Worm (Caenorhabditis elegans): ENCODE results near the gene fbxa-45.
"Not testable (repeated sequence)": the region's sequence is repeated elsewhere in the genome, so short reads cannot be mapped to it uniquely, and the experiment has no call there.

Gene fbxa-45

ce11 chrV:16899355-16899754 lies at the start of gene fbxa-45:
Gene fbxa-45, minus strand, starts transcription at chrV:16899455.
- TF ChIP-seq pha-4 (tag; optimal IDR thresholded peaks at IDR 0.05) (no peak), ceh-18 (tag; optimal IDR thresholded peaks at IDR 0.05) (no peak), ahr-1 (tag; optimal IDR thresholded peaks at IDR 0.05) (no peak), F13H6.1 (tag; optimal IDR thresholded peaks at IDR 0.05) (no peak), nhr-11 (tag; optimal IDR thresholded peaks at IDR 0.05) (no peak), syd-9 (tag; optimal IDR thresholded peaks at IDR 0.05) (no peak), gmeb-2 (tag; optimal IDR thresholded peaks at IDR 0.05) (no peak), ceh-2 (tag; optimal IDR thresholded peaks at IDR 0.05) (no peak), ceh-30 (tag; optimal IDR thresholded peaks at IDR 0.05) (no peak), elt-4 (tag; optimal IDR thresholded peaks at IDR 0.05) (no peak), pha-2 (tag; optimal IDR thresholded peaks at IDR 0.05) (no peak), fax-1 (tag; optimal IDR thresholded peaks at IDR 0.05) (no peak), hlh-15 (tag; optimal IDR thresholded peaks at IDR 0.05) (no peak), dve-1 (tag; optimal IDR thresholded peaks at IDR 0.05) (no peak)

- TF ChIP-seq Y22D7AL.16, ztf-16, che-1 (tag; optimal IDR thresholded peaks at IDR 0.05): not testable (repeated sequence)
Measured at ce11 chrV:16948011-16948410, 48.8 kb upstream of the fbxa-45 start, which contains the start of gene fbxa-112. Gene fbxa-112, minus strand, starts transcription at chrV:16948111.

ce11 chrV:16938731-16939130 lies 39.5 kb upstream of the fbxa-45 start, which contains the start of gene fbxa-148:
Gene fbxa-148, plus strand, starts transcription at chrV:16939031.
- TF ChIP-seq lin-11, ahr-1, che-1 (tag; optimal IDR thresholded peaks at IDR 0.05): not testable (repeated sequence)

ce11 chrV:16927345-16927744 lies 28.1 kb upstream of the fbxa-45 start, which contains the start of gene Y102A5C.36:
Gene Y102A5C.36, minus strand, starts transcription at chrV:16927445.
- TF ChIP-seq K09A11.1 (tag; optimal IDR thresholded peaks at IDR 0.05; ENCODE audit: insufficient read depth) = no peak
- TF ChIP-seq nhr-11 (tag; optimal IDR thresholded peaks at IDR 0.05) = no peak
- TF ChIP-seq che-1 (tag; optimal IDR thresholded peaks at IDR 0.05) = no peak
- no peak for TF ChIP-seq ttx-3 (tag; optimal IDR thresholded peaks at IDR 0.05)
- TF ChIP-seq pat-9 (tag; optimal IDR thresholded peaks at IDR 0.05) = no peak
- TF ChIP-seq ref-2 (tag; optimal IDR thresholded peaks at IDR 0.05) = no peak
- no peak for TF ChIP-seq ceh-22 (tag; optimal IDR thresholded peaks at IDR 0.05)
- no peak for TF ChIP-seq ceh-30 (tag; optimal IDR thresholded peaks at IDR 0.05)
- no peak for TF ChIP-seq ceh-31 (tag; optimal IDR thresholded peaks at IDR 0.05)

DNA sequence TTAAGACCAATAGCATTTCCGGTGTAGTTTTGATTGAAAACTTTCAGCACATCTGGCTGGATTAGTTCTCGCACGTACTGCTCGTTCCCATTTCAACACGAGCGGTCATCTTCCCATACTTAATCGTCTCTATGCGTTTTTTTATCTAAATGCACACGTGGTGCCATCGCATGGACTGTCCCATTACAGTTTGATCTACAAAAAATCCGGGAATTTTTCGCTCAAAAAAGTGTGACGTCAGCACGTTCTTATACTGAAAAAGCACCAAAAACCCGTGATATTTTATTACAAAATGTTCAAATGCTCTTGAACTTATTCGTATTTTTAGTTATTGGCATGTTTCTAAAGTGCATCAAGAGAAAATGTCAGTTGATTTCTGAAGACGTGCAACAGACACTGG lies 22.7 kb upstream of the fbxa-45 start, which contains the start of gene Y102A5C.4:
Y102A5C.4 (plus strand) TSS at position 301 of the 400 bp plus-strand sequence.
- TF ChIP-seq ama-1 (optimal IDR thresholded peaks at IDR 0.05) = no peak
- TF ChIP-seq sdc-2 (tag; optimal IDR thresholded peaks at IDR 0.05) = no peak
- TF ChIP-seq pax-1 (tag; optimal IDR thresholded peaks at IDR 0.05) = no peak
- no peak for TF ChIP-seq tbx-7 (tag; optimal IDR thresholded peaks at IDR 0.05)
- TF ChIP-seq lim-6 (tag; optimal IDR thresholded peaks at IDR 0.05) = no peak

DNA sequence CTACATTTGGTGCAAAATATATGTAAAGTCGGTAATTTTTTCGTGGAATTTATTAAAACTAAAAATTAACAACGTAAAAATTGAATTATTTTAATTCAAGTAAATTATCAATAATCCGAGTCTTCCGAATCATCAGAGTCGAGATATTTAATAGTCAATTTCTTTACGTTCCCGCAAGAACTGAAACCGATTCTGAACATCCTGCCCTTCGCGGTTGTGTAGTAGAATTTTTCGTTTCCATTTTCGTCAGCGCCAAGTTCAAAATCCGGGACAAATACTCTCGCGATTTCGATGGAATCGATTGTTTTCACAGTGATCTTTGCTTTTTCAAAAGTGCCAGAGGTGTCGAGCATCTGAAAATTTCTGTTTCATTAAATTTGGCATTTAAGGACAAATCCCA lies 20.4 kb upstream of the fbxa-45 start:
- TF ChIP-seq pqm-1 (tag; optimal IDR thresholded peaks at IDR 0.05) (no peak), nfya-1 (tag; optimal IDR thresholded peaks at IDR 0.05) (no peak), ceh-31 (tag; optimal IDR thresholded peaks at IDR 0.05) (no peak)

DNA sequence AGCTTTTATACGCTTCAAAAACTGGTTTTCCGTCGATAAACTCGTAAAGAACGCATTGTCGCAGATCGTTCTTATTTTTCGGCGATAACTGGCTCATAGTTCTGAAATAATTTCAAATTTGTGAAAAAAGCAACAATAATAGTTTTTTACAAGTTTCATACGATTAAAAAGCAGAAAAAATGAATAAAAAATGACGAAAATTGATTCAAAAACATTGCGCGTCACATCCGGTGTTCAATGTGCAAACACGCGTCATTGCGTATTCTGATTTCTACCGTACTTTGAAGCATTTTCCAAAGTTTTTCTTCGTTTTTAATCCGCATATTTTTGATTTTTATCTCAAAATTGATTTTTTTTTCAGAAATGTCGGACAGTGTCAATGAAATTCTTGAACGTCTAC lies 19.1 kb upstream of the fbxa-45 start, which contains the start of the genes fbxa-206 and Y102A5C.2:
fbxa-206 (minus strand) TSS at position 101 of the 400 bp plus-strand sequence.
Y102A5C.2 (plus strand) TSS at position 354 of the 400 bp plus-strand sequence.
- TF ChIP-seq pat-9 (tag; optimal IDR thresholded peaks at IDR 0.05) (no peak), ceh-34 (tag; optimal IDR thresholded peaks at IDR 0.05) (no peak), syd-9 (tag; optimal IDR thresholded peaks at IDR 0.05) (no peak), pha-4 (tag; optimal IDR thresholded peaks at IDR 0.05) (no peak), unc-42 (tag; optimal IDR thresholded peaks at IDR 0.05) (no peak), mec-3 (tag; optimal IDR thresholded peaks at IDR 0.05; ENCODE audit: borderline replicate concordance) (no peak), ceh-19 (GFP tag; optimal IDR thresholded peaks at IDR 0.05) (no peak), K09A11.1 (tag; optimal IDR thresholded peaks at IDR 0.05; ENCODE audit: insufficient read depth) (no peak), hlh-15 (tag; optimal IDR thresholded peaks at IDR 0.05) (no peak), unc-55 (GFP tag; optimal IDR thresholded peaks at IDR 0.05) (no peak), ceh-24 (tag; optimal IDR thresholded peaks at IDR 0.05) (no peak), lim-6 (tag; optimal IDR thresholded peaks at IDR 0.05) (no peak), elt-4 (tag; optimal IDR thresholded peaks at IDR 0.05) (no peak), ttx-3 (tag; optimal IDR thresholded peaks at IDR 0.05) (no peak), ceh-31 (tag; optimal IDR thresholded peaks at IDR 0.05) (no peak), odd-2 (tag; optimal IDR thresholded peaks at IDR 0.05) (no peak), ceh-18 (tag; optimal IDR thresholded peaks at IDR 0.05) (no peak)

Data from whole organism, late embryonic.